Worm (Caenorhabditis elegans): ENCODE measurements around the gene srw-31.

- TF ChIP-seq ama-1 (optimal IDR thresholded peaks at IDR 0.05) (no peak), fkh-10 (GFP tag; optimal IDR thresholded peaks at IDR 0.05) (no peak), nhr-12 (tag; optimal IDR thresholded peaks at IDR 0.05) (no peak), nhr-11 (tag; optimal IDR thresholded peaks at IDR 0.05) (no peak), nhr-23 (tag; optimal IDR thresholded peaks at IDR 0.05) (no peak), nhr-25 (tag; optimal IDR thresholded peaks at IDR 0.05) (no peak), nhr-76 (tag; optimal IDR thresholded peaks at IDR 0.05) (no peak), pha-4 (tag; optimal IDR thresholded peaks at IDR 0.05) (peak; percentile 23), nhr-237 (tag; optimal IDR thresholded peaks at IDR 0.05) (no peak), nhr-77 (tag; optimal IDR thresholded peaks at IDR 0.05) (no peak), nhr-67 (tag; optimal IDR thresholded peaks at IDR 0.05) (no peak), mdl-1 (tag; optimal IDR thresholded peaks at IDR 0.05) (no peak)
Measured at ce11 chrV:17538279-17538896, 32.0 kb downstream of the srw-31 start, which contains the start of gene C18D4.6.

All from whole organism, L3 larva.